Worm (Caenorhabditis elegans): ENCODE measurements around the gene F46C5.2.

DNA sequence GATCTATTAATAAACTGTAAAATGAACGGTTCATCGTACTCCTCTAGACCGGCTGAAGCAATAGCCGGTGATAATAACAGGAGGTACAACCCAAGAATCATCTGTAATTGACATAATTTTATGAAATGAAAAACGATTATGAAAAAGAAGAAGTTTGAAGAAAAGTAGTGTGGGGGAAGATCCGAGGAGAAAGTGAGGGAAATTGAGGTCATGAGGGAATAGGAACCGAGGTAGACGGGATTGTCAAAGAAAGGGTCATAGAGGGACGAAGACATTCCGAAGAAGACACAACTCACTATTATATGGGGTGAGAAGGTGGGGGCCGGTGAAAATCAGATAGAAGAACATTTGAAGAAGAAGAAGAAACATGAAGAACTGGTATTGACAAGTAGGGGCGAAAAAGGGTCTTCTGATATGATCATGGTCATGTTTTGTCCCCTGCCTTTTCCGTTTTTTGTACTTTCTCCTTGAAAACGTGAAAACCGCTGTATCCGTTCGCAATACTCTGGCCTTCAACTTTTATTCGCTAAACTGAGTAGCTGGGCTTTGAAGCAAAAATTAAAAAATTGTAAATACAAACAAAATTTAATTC lies 23.0 kb upstream of the F46C5.2 start, which contains the start of gene oac-46:
- no peak for TF ChIP-seq lin-13 (GFP tag; optimal IDR thresholded peaks at IDR 0.05)
- no peak for TF ChIP-seq elt-1 (tag; optimal IDR thresholded peaks at IDR 0.05)
- TF ChIP-seq nhr-237 (tag; optimal IDR thresholded peaks at IDR 0.05), result no peak
- TF ChIP-seq snpc-4 (tag; optimal IDR thresholded peaks at IDR 0.05), result no peak
- no peak for TF ChIP-seq ztf-4 (tag; optimal IDR thresholded peaks at IDR 0.05)
- TF ChIP-seq blmp-1 (tag; optimal IDR thresholded peaks at IDR 0.05; ENCODE audit: insufficient read depth), result peak; percentile 86

All from whole organism, L2 larva.